Worm (Caenorhabditis elegans) whole organism, L2 larva: ENCODE data around the gene ntr-2.

Experiments used
- ama-1 ChIP-seq: fragments of 150-350 bp; optimal IDR thresholded peaks from 2 replicates; lab custom pipeline; 2018; ENCODE audit warnings: inconsistent platforms
- ceh-82 ChIP-seq: fragments of 150-350 bp; optimal IDR thresholded peaks from 2 replicates; lab custom pipeline; 2014; ENCODE audit warnings: missing biosample characterization, missing genetic modification characterization
- dmd-4 ChIP-seq: sonication (generic microtip); optimal IDR thresholded peaks from 2 replicates; lab custom pipeline; 2017; ENCODE audit warnings: missing biosample characterization, missing genetic modification characterization
- elt-3 ChIP-seq: sonication (generic microtip); optimal IDR thresholded peaks from 2 replicates; lab custom pipeline; 2017; ENCODE audit warnings: missing biosample characterization, missing genetic modification characterization
- lsy-2 ChIP-seq, 2 experiments: fragments of 150-350 bp in 1 of 2; sonication (generic microtip) in 1 of 2; optimal IDR thresholded peaks; 2 replicates each; lab custom pipeline; 2014 to 2017; ENCODE audit warnings: missing biosample characterization in 2 of 2, missing genetic modification characterization in 2 of 2
- mdl-1 ChIP-seq, 2 experiments: fragments of 150-350 bp in 1 of 2; sonication (generic microtip) in 1 of 2; optimal IDR thresholded peaks; 2 replicates each; lab custom pipeline; 2017; ENCODE audit warnings: missing biosample characterization in 2 of 2, missing genetic modification characterization in 2 of 2
- nhr-10 ChIP-seq: sonication (generic microtip); optimal IDR thresholded peaks from 2 replicates; lab custom pipeline; 2017; ENCODE audit warnings: missing biosample characterization, missing genetic modification characterization
- nhr-11 ChIP-seq: fragments of 150-350 bp; optimal IDR thresholded peaks from 2 replicates; lab custom pipeline; 2014; ENCODE audit warnings: missing biosample characterization, missing genetic modification characterization
- nhr-237 ChIP-seq: fragments of 150-350 bp; optimal IDR thresholded peaks from 2 replicates; lab custom pipeline; 2014; ENCODE audit warnings: missing biosample characterization, missing genetic modification characterization
- nhr-6 ChIP-seq: fragments of 150-350 bp; optimal IDR thresholded peaks from 2 replicates; lab custom pipeline; 2014; ENCODE audit warnings: missing biosample characterization, missing genetic modification characterization
- skn-1 ChIP-seq: sonication (generic microtip); optimal IDR thresholded peaks from 2 replicates; lab custom pipeline; 2017; ENCODE audit warnings: missing biosample characterization, missing genetic modification characterization
- snpc-4 ChIP-seq: fragments of 150-350 bp; optimal IDR thresholded peaks from 2 replicates; lab custom pipeline; 2014; ENCODE audit warnings: missing biosample characterization, missing genetic modification characterization
- unc-62 ChIP-seq: fragments of 150-350 bp; optimal IDR thresholded peaks from 2 replicates; lab custom pipeline; 2014; ENCODE audit warnings: missing biosample characterization, missing genetic modification reagents, missing genetic modification characterization
- zag-1 ChIP-seq: fragments of 150-350 bp; optimal IDR thresholded peaks from 2 replicates; lab custom pipeline; 2014; ENCODE audit warnings: missing biosample characterization, missing genetic modification characterization

ce11 chrX:14905161-14905560 is 23.6 kb downstream of the ntr-2 start, which contains the start of gene hex-5:
- no peak for TF ChIP-seq nhr-237 (tag; lab: Kevin White, UChicago)
- TF ChIP-seq ceh-82, result no peak
- TF ChIP-seq skn-1 (tag; lab: Kevin White, UChicago), result no peak
- TF ChIP-seq nhr-10 (tag; lab: Kevin White, UChicago), result no peak
- TF ChIP-seq unc-62 (GFP tag; lab: Kevin White, UChicago), result no peak
- TF ChIP-seq elt-3 (tag; lab: Kevin White, UChicago), result no peak
- TF ChIP-seq ama-1 (lab: Kevin White, UChicago), result no peak
- no peak for TF ChIP-seq nhr-6 (tag; lab: Kevin White, UChicago)
- TF ChIP-seq dmd-4 (tag; lab: Kevin White, UChicago), result no peak
- TF ChIP-seq nhr-11 (tag; lab: Kevin White, UChicago), result no peak
- no peak for TF ChIP-seq mdl-1 (tag; optimal IDR thresholded peaks at IDR 0.05; lab: Kevin White, UChicago)
- TF ChIP-seq snpc-4 (tag; lab: Kevin White, UChicago), result no peak
- TF ChIP-seq lsy-2 (tag; optimal IDR thresholded peaks at IDR 0.05; lab: Kevin White, UChicago), result no peak
- TF ChIP-seq zag-1 (tag; lab: Kevin White, UChicago), result no peak
